Worm (Caenorhabditis elegans): ENCODE measurements around the gene C35B8.3.

C35B8.3 gene

DNA sequence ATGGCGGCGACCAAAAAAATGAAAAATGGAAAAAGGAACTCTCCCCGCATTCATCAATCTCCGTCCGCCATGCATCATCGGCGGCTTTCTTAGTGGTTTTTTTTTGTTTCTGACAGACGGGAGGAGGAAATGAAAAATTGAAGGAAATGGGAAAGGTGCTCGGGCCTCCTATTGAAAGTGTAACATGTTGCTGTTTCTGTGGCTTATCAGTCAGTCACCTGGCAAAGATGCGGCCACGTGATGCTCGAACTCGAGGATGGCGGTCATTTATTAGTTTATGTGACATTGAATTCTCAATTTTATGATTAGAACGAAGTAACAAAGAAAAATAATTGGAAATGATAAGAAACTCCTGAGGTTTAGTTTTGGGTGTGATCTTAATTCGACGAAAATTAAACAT, 50.9 kb downstream of the C35B8.3 start (continued):
- TF ChIP-seq sma-9 (GFP tag; optimal IDR thresholded peaks at IDR 0.05) (peak; percentile 89), sma-9 (tag; optimal IDR thresholded peaks at IDR 0.05) (no peak), Y55F3AM.14 (GFP tag; optimal IDR thresholded peaks at IDR 0.05) (peak; percentile 24), dmd-4 (tag; optimal IDR thresholded peaks at IDR 0.05) (no peak), fos-1 (tag; optimal IDR thresholded peaks at IDR 0.05) (peak; percentile 77), peb-1 (tag; optimal IDR thresholded peaks at IDR 0.05) (no peak), nhr-6 (tag; optimal IDR thresholded peaks at IDR 0.05) (no peak), ceh-16 (tag; optimal IDR thresholded peaks at IDR 0.05) (no peak), nhr-23 (tag; optimal IDR thresholded peaks at IDR 0.05) (no peak), lin-11 (tag; optimal IDR thresholded peaks at IDR 0.05) (no peak), zag-1 (tag; optimal IDR thresholded peaks at IDR 0.05) (no peak)

Data from whole organism, L2 larva.